Fruit fly (Drosophila melanogaster): ENCODE measurements around the gene Fbxl4.
A peak's percentile ranks its signal among the peaks of the same experiment; 100 is the strongest.

DNA sequence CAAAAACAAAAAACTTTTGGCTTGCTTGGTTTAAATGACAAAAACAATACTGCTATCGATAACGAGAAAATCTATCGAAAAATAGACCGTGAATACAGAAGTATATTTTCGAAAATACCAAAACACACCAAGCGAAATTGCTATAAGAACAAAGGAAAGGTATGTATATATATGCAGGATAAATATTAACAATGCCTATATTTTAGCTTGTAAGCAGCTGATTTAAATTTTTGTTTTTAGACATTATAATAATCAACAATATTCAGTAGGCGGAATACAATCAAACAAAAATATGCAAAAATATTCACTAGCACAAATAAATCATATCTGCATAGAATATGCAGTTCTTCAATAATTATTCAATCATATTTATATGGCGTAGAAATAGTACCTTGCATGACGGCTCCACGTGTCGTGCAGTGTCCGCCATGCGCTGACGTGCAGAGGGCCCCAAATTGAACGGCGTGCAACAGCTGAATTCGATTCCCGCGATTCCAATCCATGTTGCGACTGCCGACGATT is at the start of gene Fbxl4, which contains the start of gene Dus2:
- TF ChIP-seq CG10669 (GFP tag; optimal IDR thresholded peaks at IDR 0.05) = peak; percentile 84
- TF ChIP-seq Blimp-1 (GFP tag; optimal IDR thresholded peaks at IDR 0.05) = peak; percentile 68
- TF ChIP-seq lz (GFP tag; optimal IDR thresholded peaks at IDR 0.05) = peak; percentile 93
- TF ChIP-seq Hr38 (GFP tag; optimal IDR thresholded peaks at IDR 0.05) = peak; percentile 47
- TF ChIP-seq Lpt (GFP tag; optimal IDR thresholded peaks at IDR 0.05) = peak; percentile 77
- TF ChIP-seq fd85E (GFP tag; optimal IDR thresholded peaks at IDR 0.05) = no peak
- peak; percentile 76 for TF ChIP-seq CG1621 (tag; optimal IDR thresholded peaks at IDR 0.05)
- TF ChIP-seq CG6854 (GFP tag; optimal IDR thresholded peaks at IDR 0.05) = peak; percentile 52

All from whole organism, prepupa.